Worm (Caenorhabditis elegans): ENCODE measurements around the gene F17C11.6.

The F17C11.6 gene

ce11 chrV:10965501-10965900 is 10.6 kb downstream of the F17C11.6 start, which contains the start of the genes ctf-4 and eef-1G (continued):
- TF ChIP-seq nhr-21 (tag; optimal IDR thresholded peaks at IDR 0.05) = peak; percentile 98

DNA sequence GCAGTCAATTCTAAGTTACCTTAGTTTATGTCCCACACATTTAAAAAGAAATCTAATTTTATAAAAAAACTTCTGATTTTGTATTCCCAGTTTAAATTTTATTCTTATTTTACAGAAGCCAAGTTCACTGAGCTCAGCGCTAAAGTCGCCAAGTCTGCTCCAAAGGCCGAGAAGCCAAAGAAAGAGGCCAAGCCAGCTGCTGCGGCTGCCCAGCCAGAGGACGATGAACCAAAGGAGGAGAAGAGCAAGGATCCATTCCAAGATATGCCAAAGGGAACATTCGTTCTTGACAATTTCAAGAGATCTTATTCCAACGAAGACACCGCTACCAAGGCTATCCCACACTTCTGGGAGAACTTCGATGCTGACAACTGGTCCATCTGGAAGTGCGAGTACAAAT is 12.0 kb downstream of the F17C11.6 start:
- TF ChIP-seq unc-62 (GFP tag; optimal IDR thresholded peaks at IDR 0.05) (no peak), nhr-11 (tag; optimal IDR thresholded peaks at IDR 0.05) (no peak), nhr-10 (tag; optimal IDR thresholded peaks at IDR 0.05) (no peak), aly-2 (tag; optimal IDR thresholded peaks at IDR 0.05) (no peak), zag-1 (tag; optimal IDR thresholded peaks at IDR 0.05) (no peak), mab-5 (tag; optimal IDR thresholded peaks at IDR 0.05) (no peak), fos-1 (tag; optimal IDR thresholded peaks at IDR 0.05) (no peak), mbf-1 (tag; optimal IDR thresholded peaks at IDR 0.05) (no peak), peb-1 (tag; optimal IDR thresholded peaks at IDR 0.05) (no peak)

DNA sequence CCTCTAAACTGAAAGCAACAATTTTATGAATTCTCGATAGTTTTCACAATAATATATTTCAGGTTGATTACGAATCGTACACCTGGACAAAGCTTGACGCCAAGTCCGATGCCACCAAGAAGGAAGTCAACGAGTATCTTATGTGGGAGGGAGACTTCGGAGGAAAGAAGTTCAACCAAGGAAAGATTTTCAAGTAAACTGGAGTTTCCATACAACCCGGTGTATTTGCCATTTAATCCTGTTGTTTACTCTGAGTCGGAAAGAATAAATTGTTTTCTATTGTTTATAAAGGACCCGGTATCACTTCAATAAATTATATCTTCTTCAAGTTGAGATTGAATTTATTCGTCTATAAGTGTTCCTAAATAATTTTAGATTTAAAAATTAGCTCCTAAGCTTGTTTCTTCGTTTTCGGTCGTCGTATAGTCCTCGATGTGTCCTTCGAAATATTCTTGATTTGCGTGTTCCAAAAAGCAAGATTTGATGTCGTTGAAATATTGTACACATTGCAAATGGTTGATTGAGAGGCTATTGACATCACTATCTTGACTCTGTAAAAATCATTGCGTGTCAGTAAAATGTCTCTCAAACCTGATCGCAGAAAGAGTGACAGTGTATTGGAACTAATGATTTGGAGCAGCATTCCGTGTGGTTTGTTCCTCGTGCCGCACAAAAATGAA is 12.8 kb downstream of the F17C11.6 start:
- TF ChIP-seq ama-1 (optimal IDR thresholded peaks at IDR 0.05) = no peak
- TF ChIP-seq F13H6.1 (tag; optimal IDR thresholded peaks at IDR 0.05) = no peak
- no peak for TF ChIP-seq blmp-1 (tag; optimal IDR thresholded peaks at IDR 0.05; ENCODE audit: insufficient read depth)
- no peak for TF ChIP-seq nhr-12 (tag; optimal IDR thresholded peaks at IDR 0.05)

DNA sequence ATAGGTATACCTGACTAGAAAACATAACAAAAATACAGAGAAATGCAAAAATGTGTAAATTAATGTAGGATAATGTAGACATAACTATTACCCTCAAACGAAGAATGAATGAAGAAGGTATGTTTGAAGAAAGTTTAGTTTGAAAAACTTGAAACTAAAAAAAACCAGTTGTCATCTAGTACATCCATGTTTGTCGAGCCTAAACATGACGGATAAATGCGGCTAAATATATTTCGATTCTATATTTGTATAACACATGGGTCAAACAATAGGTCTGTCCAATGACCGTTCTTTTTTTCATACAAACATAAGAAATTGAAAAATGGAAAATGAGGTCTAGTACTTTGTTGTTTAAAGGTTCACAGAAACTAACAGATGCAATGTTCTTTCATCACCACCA is 15.1 kb downstream of the F17C11.6 start, which contains the start of gene F17C11.22:
Gene F17C11.22 (minus strand): TSS at position 101 of the 400 bp plus-strand sequence.
- TF ChIP-seq skn-1 (tag; optimal IDR thresholded peaks at IDR 0.05) (no peak), F13H6.1 (tag; optimal IDR thresholded peaks at IDR 0.05) (no peak)

DNA sequence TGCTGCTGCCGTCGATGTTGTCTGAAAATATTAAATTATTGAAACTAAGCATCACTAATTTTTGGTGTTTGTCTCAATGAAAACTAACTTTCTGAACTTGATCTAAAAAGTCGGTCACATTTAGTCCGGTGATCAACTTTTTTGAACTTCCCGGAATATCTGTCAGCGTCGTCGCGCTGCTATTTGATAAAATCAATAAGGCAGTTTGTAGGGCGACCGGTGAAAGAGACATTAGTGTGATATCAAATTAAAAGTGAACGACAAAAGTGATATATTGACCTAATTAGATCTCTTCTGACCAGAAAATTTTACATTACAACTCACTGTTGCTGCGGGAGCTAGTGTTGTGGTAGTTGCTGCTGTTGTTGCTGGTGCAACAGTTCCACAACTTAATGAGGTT is 16.0 kb downstream of the F17C11.6 start:
- TF ChIP-seq unc-39 (tag; optimal IDR thresholded peaks at IDR 0.05) (no peak), ceh-82 (tag; optimal IDR thresholded peaks at IDR 0.05) (no peak), nhr-6 (tag; optimal IDR thresholded peaks at IDR 0.05) (no peak), snpc-4 (tag; optimal IDR thresholded peaks at IDR 0.05) (no peak), blmp-1 (tag; optimal IDR thresholded peaks at IDR 0.05; ENCODE audit: insufficient read depth) (no peak), C34F6.9 (tag; optimal IDR thresholded peaks at IDR 0.05) (no peak), nhr-11 (tag; optimal IDR thresholded peaks at IDR 0.05) (no peak), nhr-23 (tag; optimal IDR thresholded peaks at IDR 0.05) (no peak), gmeb-1 (tag; optimal IDR thresholded peaks at IDR 0.05) (no peak), peb-1 (tag; optimal IDR thresholded peaks at IDR 0.05) (no peak), sem-4 (tag; optimal IDR thresholded peaks at IDR 0.05) (no peak), zag-1 (tag; optimal IDR thresholded peaks at IDR 0.05) (no peak), egl-27 (tag; optimal IDR thresholded peaks at IDR 0.05) (no peak), mab-5 (tag; optimal IDR thresholded peaks at IDR 0.05) (no peak), ztf-11 (tag; optimal IDR thresholded peaks at IDR 0.05) (no peak), crh-2 (tag; optimal IDR thresholded peaks at IDR 0.05) (no peak), alr-1 (tag; optimal IDR thresholded peaks at IDR 0.05) (no peak), mdl-1 (tag; optimal IDR thresholded peaks at IDR 0.05) (no peak)

- TF ChIP-seq nhr-12 (tag; optimal IDR thresholded peaks at IDR 0.05) (no peak), dmd-4 (tag; optimal IDR thresholded peaks at IDR 0.05) (no peak), elt-1 (tag; optimal IDR thresholded peaks at IDR 0.05) (no peak), elt-3 (tag; optimal IDR thresholded peaks at IDR 0.05) (no peak), ceh-82 (tag; optimal IDR thresholded peaks at IDR 0.05) (no peak), ztf-11 (tag; optimal IDR thresholded peaks at IDR 0.05) (no peak), nhr-25 (tag; optimal IDR thresholded peaks at IDR 0.05) (no peak), unc-62 (GFP tag; optimal IDR thresholded peaks at IDR 0.05) (no peak)
Observed at ce11 chrV:10975091-10975490, 20.2 kb downstream of the F17C11.6 start.

DNA sequence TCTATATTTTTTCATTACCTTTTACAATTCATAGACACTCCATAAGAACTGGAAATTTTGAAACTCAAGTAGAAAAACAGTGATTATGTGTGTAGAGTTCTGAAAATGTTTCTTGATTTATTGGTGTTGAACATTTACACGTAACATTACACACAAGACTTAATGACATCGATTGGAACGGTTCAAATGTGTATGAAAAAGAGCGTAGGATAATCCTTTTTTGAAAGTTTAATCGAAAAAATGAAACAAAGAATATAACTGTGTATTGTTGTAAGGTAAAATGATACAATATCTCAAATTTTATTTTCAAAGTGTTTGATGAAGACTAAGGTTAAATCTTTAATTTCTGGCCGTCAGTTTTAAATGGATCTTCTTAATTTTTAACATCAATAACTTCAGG is 26.2 kb downstream of the F17C11.6 start, which contains the start of gene fig-1:
Gene fig-1 (minus strand): TSS at position 101 of the 400 bp plus-strand sequence.
- no peak for TF ChIP-seq nhr-25 (tag; optimal IDR thresholded peaks at IDR 0.05)
- TF ChIP-seq unc-62 (GFP tag; optimal IDR thresholded peaks at IDR 0.05) = no peak
- no peak for TF ChIP-seq crh-2 (tag; optimal IDR thresholded peaks at IDR 0.05)
- no peak for TF ChIP-seq skn-1 (tag; optimal IDR thresholded peaks at IDR 0.05)
- TF ChIP-seq F13H6.1 (tag; optimal IDR thresholded peaks at IDR 0.05) = no peak
- TF ChIP-seq blmp-1 (tag; optimal IDR thresholded peaks at IDR 0.05; ENCODE audit: insufficient read depth) = no peak
- no peak for TF ChIP-seq ceh-16 (tag; optimal IDR thresholded peaks at IDR 0.05)
- no peak for TF ChIP-seq ceh-82 (tag; optimal IDR thresholded peaks at IDR 0.05)
- TF ChIP-seq elt-3 (tag; optimal IDR thresholded peaks at IDR 0.05) = no peak
- TF ChIP-seq dmd-4 (tag; optimal IDR thresholded peaks at IDR 0.05) = no peak
- no peak for TF ChIP-seq elt-1 (tag; optimal IDR thresholded peaks at IDR 0.05)
- no peak for TF ChIP-seq lin-13 (GFP tag; optimal IDR thresholded peaks at IDR 0.05)
- no peak for TF ChIP-seq nhr-12 (tag; optimal IDR thresholded peaks at IDR 0.05)
- TF ChIP-seq ZK546.5 (tag; optimal IDR thresholded peaks at IDR 0.05) = no peak
- TF ChIP-seq ztf-4 (tag; optimal IDR thresholded peaks at IDR 0.05) = no peak
- TF ChIP-seq egl-27 (tag; optimal IDR thresholded peaks at IDR 0.05) = no peak
- no peak for TF ChIP-seq peb-1 (tag; optimal IDR thresholded peaks at IDR 0.05)
- TF ChIP-seq lin-39 (tag; optimal IDR thresholded peaks at IDR 0.05) = no peak
